Worm (Caenorhabditis elegans) whole organism, early embryonic: Measurements from ENCODE around the gene hum-2.

ENCODE experiments used
- B0310.2 ChIP-seq: sonication (generic microtip); optimal IDR thresholded peaks from 2 replicates; lab custom pipeline; 2016; ENCODE audit warnings: mild to moderate bottlenecking, missing genetic modification characterization, missing compliant biosample characterization
- F13C5.2 ChIP-seq: sonication (generic microtip); optimal IDR thresholded peaks from 2 replicates; lab custom pipeline; 2017; ENCODE audit warnings: mild to moderate bottlenecking, missing genetic modification characterization, inconsistent platforms, missing compliant biosample characterization
- aly-1 ChIP-seq: sonication (generic microtip); optimal IDR thresholded peaks from 2 replicates; lab custom pipeline; 2016; ENCODE audit warnings: missing genetic modification characterization, missing compliant biosample characterization
- ama-1 ChIP-seq: fragments of 150-350 bp; optimal IDR thresholded peaks from 2 replicates; lab custom pipeline; 2014
- ceh-13 ChIP-seq: fragments of 200-800 bp; sonication (Bioruptor generic); optimal IDR thresholded peaks from 2 replicates; lab custom pipeline; 2018; ENCODE audit warnings: mild to moderate bottlenecking, missing genetic modification characterization, missing compliant biosample characterization
- ceh-36 ChIP-seq: sonication (generic microtip); optimal IDR thresholded peaks from 2 replicates; lab custom pipeline; 2016; ENCODE audit warnings: missing genetic modification characterization, inconsistent platforms, missing compliant biosample characterization
- ets-7 ChIP-seq: sonication (generic microtip); optimal IDR thresholded peaks from 2 replicates; lab custom pipeline; 2016; ENCODE audit warnings: missing genotype, missing genetic modification characterization, missing compliant biosample characterization
- flt-1 ChIP-seq: fragments of 200-800 bp; sonication (Bioruptor generic); IDR thresholded peaks from 2 replicates; pipeline ENCODE4 v1.3.6; 2022; ENCODE audit warnings: missing genetic modification characterization, missing compliant biosample characterization
- hmbx-1 ChIP-seq: sonication (generic microtip); optimal IDR thresholded peaks from 2 replicates; lab custom pipeline; 2016; ENCODE audit warnings: mild to moderate bottlenecking, missing genetic modification characterization, missing compliant biosample characterization
- hmg-4 ChIP-seq: fragments of 200-800 bp; sonication (Bioruptor generic); optimal IDR thresholded peaks from 2 replicates; lab custom pipeline; 2018; ENCODE audit warnings: mild to moderate bottlenecking, missing genetic modification characterization, missing compliant biosample characterization
- hnd-1 ChIP-seq: sonication (generic microtip); optimal IDR thresholded peaks from 2 replicates; lab custom pipeline; 2016; ENCODE audit warnings: missing genetic modification characterization, missing compliant biosample characterization
- pes-1 ChIP-seq: fragments of 200-800 bp; sonication (Bioruptor generic); IDR thresholded peaks from 2 replicates; pipeline ENCODE4 v1.3.6; 2022; ENCODE audit warnings: missing genetic modification reagents, missing genetic modification characterization, missing compliant biosample characterization
- scrt-1 ChIP-seq: fragments of 200-800 bp; sonication (Bioruptor generic); IDR thresholded peaks from 2 replicates; pipeline ENCODE4 v1.3.6; 2022; ENCODE audit warnings: missing genetic modification characterization, missing compliant biosample characterization
- sea-1 ChIP-seq: fragments of 200-800 bp; sonication (Bioruptor generic); conservative IDR thresholded peaks from 2 replicates; pipeline ENCODE4 v1.3.6; 2022; ENCODE audit warnings: missing genetic modification characterization, missing compliant biosample characterization
- tbx-11 ChIP-seq: fragments of 200-800 bp; sonication (Bioruptor generic); IDR thresholded peaks from 2 replicates; pipeline ENCODE4 v1.3.6; 2022; ENCODE audit warnings: missing genetic modification characterization, missing compliant biosample characterization
- tbx-37 ChIP-seq: fragments of 200-800 bp; sonication (Bioruptor generic); conservative IDR thresholded peaks from 2 replicates; pipeline ENCODE4 v1.3.6; 2022; ENCODE audit warnings: missing genetic modification reagents, missing genetic modification characterization, missing compliant biosample characterization
- tra-4 ChIP-seq: sonication (generic microtip); optimal IDR thresholded peaks from 2 replicates; lab custom pipeline; 2017; ENCODE audit warnings: missing genetic modification characterization, missing compliant biosample characterization

Gene hum-2

DNA sequence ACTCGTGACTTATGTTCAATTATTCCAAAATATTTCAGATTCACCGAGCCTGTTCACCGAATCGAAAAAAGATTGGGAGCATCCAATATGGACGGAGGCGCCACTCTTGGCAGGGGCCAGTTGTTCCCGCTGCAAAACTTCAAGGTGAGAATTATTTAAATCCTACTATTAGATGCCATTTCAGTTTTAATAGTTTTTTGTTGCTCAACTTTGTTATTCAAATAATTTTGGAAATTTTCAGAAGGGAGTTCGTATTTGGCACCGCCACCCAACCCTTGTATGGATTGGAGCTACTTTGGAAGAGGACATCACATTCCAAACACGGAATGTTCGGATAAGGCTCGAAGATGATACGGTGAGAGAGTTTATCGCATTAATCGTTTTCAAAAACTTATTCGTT lies at the start of gene hum-2:
Gene hum-2 (plus strand): TSS at position 33 of the 400 bp plus-strand sequence.
- TF ChIP-seq hmg-4 (GFP tag; lab: Kevin White, UChicago) (no peak), ama-1 (no peak), scrt-1 (GFP tag; lab: Robert Waterston, UW) (no peak), flt-1 (GFP tag; lab: Robert Waterston, UW) (no peak), tra-4 (tag; lab: Kevin White, UChicago) (no peak), B0310.2 (tag; lab: Kevin White, UChicago) (no peak), F13C5.2 (tag; lab: Kevin White, UChicago) (no peak), tbx-11 (GFP tag; lab: Robert Waterston, UW) (no peak), sea-1 (no peak), ceh-13 (GFP tag; lab: Kevin White, UChicago) (no peak), pes-1 (GFP tag; lab: Robert Waterston, UW) (no peak)

DNA sequence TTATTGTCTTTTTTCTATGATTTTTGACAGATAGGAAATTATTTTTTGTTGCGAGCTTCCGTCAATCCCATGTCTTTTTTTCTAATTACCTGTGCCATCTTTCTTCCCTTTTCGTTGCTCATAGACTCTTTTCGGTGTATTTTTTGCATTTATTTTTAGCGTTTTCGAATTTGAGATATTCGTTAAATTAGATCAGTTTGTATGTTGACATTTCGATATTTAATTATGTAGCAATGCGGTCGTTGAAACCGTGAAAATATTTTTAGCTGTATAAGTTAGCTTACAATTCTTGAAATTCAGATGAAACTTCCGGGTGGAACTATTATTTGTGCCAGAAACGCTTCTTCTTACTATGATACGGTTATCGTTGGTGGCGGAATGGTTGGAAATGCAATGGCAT lies 49.5 kb upstream of the hum-2 start, which contains the start of gene coq-6:
Gene coq-6 (plus strand): TSS at position 301 of the 400 bp plus-strand sequence.
- TF ChIP-seq flt-1 (GFP tag; lab: Robert Waterston, UW) = no peak
- no peak for TF ChIP-seq sea-1
- no peak for TF ChIP-seq ceh-36
- no peak for TF ChIP-seq aly-1 (tag; lab: Kevin White, UChicago)
- no peak for TF ChIP-seq B0310.2 (tag; lab: Kevin White, UChicago)
- no peak for TF ChIP-seq hmg-4 (GFP tag; lab: Kevin White, UChicago)

DNA sequence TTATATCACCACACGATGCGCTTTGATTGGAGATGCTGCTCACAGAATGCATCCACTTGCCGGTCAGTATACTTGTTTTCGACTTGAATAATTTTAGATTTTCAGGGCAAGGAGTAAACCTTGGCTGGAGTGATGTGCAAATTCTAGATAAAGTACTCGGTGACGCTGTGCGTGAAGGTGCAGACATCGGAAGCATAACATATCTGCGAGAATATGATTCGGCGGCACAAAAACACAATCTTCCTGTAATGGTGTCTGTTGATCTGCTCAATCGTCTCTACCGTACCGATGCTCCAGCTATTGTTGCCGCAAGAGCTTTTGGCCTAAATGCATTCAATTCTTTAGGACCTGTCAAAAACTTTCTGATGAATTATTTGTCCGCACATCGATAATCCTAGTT lies 47.5 kb upstream of the hum-2 start:
- TF ChIP-seq sea-1 (0 out of 2 replicates have a peak, but pooled peaks have one; percentile 12), hnd-1 (no peak)

ce11 chrV:9340318-9340717 lies 45.7 kb upstream of the hum-2 start:
- TF ChIP-seq ceh-13 (GFP tag; lab: Kevin White, UChicago) (no peak), hmg-4 (GFP tag; lab: Kevin White, UChicago) (no peak), sea-1 (no peak), aly-1 (tag; lab: Kevin White, UChicago) (no peak), ama-1 (no peak), tra-4 (tag; lab: Kevin White, UChicago) (no peak), F13C5.2 (tag; lab: Kevin White, UChicago) (no peak), pes-1 (GFP tag; lab: Robert Waterston, UW) (no peak), B0310.2 (tag; lab: Kevin White, UChicago) (no peak), ceh-36 (no peak), ets-7 (tag; lab: Kevin White, UChicago) (no peak), hmbx-1 (tag; lab: Kevin White, UChicago) (no peak)

DNA sequence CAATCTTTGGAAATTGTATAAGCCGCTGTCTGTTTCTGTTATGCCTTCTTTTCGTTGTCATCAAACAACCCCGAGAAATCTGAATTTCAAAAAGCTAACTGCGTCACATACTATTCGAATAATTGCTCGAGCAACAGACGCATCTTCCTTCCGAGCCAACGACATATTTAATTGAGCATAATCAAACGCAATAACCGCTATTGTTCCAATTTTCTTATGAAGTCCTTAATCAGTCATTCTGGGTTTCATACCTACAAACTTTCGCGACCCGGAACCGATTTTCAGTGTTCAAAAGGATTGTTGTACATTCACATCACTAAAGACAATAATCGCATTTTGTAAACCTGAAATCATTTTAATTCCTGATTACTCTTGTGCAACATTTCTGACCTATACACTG lies 44.2 kb upstream of the hum-2 start:
- TF ChIP-seq scrt-1 (GFP tag; lab: Robert Waterston, UW) = peak; percentile 40; the same call in 1 of the 2 replicates

DNA sequence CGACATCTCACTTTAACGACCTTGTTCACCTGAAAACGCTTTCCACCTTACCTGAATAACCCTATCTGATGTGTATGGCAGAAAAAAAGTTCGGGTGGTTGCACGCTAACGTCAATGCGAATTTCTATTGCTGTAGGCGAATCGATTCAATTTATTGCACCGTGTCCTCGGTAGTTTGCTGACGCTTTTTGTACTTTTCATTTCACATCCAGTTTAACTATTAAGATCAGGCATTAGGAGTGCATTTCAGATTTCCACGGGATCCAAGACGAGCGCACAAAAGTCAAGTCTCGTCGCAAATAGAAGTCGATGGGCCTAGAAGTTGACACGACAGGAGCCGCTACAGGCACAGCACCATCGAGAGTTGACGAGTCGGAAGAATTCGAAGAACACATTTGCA lies 43.7 kb upstream of the hum-2 start:
- TF ChIP-seq tbx-11 (GFP tag; lab: Robert Waterston, UW) = peak; percentile 38; the same call in 1 of the 2 replicates
- peak; percentile 60; the same call in 1 of the 2 replicates for TF ChIP-seq flt-1 (GFP tag; lab: Robert Waterston, UW)
- TF ChIP-seq pes-1 (GFP tag; lab: Robert Waterston, UW) = peak; percentile 69
- peak; percentile 62; the same call in 1 of the 2 replicates for TF ChIP-seq sea-1

DNA sequence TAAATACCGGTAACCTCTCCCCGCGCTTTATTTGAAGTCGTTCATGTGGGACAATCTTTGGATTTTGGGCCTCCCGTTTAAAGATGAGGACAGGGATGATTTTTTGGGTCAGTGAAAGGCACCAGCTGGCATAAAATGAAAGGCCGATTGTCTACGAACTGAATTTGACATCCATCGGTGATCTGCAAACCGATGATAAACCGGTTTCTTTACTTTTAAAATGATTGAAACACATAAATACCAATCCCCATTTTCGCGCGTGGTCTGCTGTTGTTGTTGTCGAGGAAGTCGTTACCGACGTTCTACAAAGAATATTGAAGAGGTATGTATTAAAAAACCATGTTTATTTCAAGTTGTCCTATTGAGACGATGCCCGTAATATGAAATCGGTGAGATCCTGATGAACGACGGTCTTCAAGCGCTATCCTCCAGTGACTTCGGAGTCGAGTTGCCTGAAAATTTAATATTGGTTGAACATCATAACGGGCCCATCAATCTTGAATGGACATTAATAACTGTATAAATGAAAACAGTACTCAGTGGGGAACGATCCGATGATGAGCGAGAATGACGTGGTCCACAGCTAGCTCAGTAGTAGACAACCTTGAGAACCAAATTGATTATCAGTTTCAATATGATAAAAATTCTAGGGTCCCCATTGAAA lies 42.9 kb upstream of the hum-2 start:
- no peak for TF ChIP-seq hmg-4 (GFP tag; lab: Kevin White, UChicago)
- TF ChIP-seq ama-1 = peak; percentile 6
- TF ChIP-seq F13C5.2 (tag; lab: Kevin White, UChicago) = no peak
- no peak for TF ChIP-seq ceh-36
- TF ChIP-seq sea-1 = no peak
- TF ChIP-seq ceh-13 (GFP tag; lab: Kevin White, UChicago) = no peak
- no peak for TF ChIP-seq ets-7 (tag; lab: Kevin White, UChicago)
- TF ChIP-seq tbx-11 (GFP tag; lab: Robert Waterston, UW) = 0 out of 2 replicates have a peak, but pooled peaks have one; percentile 46
- no peak for TF ChIP-seq hnd-1
- TF ChIP-seq tra-4 (tag; lab: Kevin White, UChicago) = no peak
- no peak for TF ChIP-seq tbx-37
- no peak for TF ChIP-seq aly-1 (tag; lab: Kevin White, UChicago)
- TF ChIP-seq B0310.2 (tag; lab: Kevin White, UChicago) = no peak
- TF ChIP-seq scrt-1 (GFP tag; lab: Robert Waterston, UW) = no peak
- TF ChIP-seq hmbx-1 (tag; lab: Kevin White, UChicago) = no peak
- peak; percentile 56; the same call in 1 of the 2 replicates for TF ChIP-seq pes-1 (GFP tag; lab: Robert Waterston, UW)
- no peak for TF ChIP-seq flt-1 (GFP tag; lab: Robert Waterston, UW)
